Fruit fly (Drosophila melanogaster) whole organism, prepupa: ENCODE measurements around the gene CG18547.
A peak's percentile ranks its signal among the peaks of the same experiment; 100 is the strongest.

ENCODE experiments used
- Blimp-1 ChIP-seq: fragments of 200-800 bp; sonication (Bioruptor generic); optimal IDR thresholded peaks from 3 replicates; lab custom pipeline; 2017; ENCODE audit warnings: missing biosample characterization, missing genetic modification characterization, mild to moderate bottlenecking, moderate library complexity, missing genetic modification reagents
- CG10631 ChIP-seq: fragments of 200-800 bp; sonication (Bioruptor generic); optimal IDR thresholded peaks from 2 replicates; lab custom pipeline; 2016; ENCODE audit warnings: missing biosample characterization, missing genetic modification characterization
- CG10669 ChIP-seq: fragments of 200-800 bp; sonication (Bioruptor generic); optimal IDR thresholded peaks from 3 replicates; lab custom pipeline; 2018; ENCODE audit warnings: missing biosample characterization, mild to moderate bottlenecking, missing genetic modification characterization, moderate library complexity
- CG11294 ChIP-seq: fragments of 200-800 bp; sonication (Bioruptor generic); IDR thresholded peaks from 2 replicates; pipeline ENCODE4 v1.3.6; 2022; ENCODE audit warnings: missing biosample characterization, missing genetic modification characterization
- CG11762 ChIP-seq: fragments of 200-800 bp; sonication (Bioruptor generic); optimal IDR thresholded peaks from 3 replicates; lab custom pipeline; 2016; ENCODE audit warnings: missing biosample characterization, missing genetic modification characterization; ENCODE audit not compliant: insufficient read depth
- CG11902 ChIP-seq: fragments of 200-800 bp; sonication (Bioruptor generic); optimal IDR thresholded peaks from 3 replicates; lab custom pipeline; 2016; ENCODE audit warnings: missing biosample characterization, missing genetic modification characterization
- CG15336 ChIP-seq: fragments of 200-800 bp; sonication (Bioruptor generic); IDR thresholded peaks from 2 replicates; pipeline ENCODE4 v1.3.6; 2022; ENCODE audit warnings: missing biosample characterization, missing genetic modification characterization
- CG16779 ChIP-seq: fragments of 200-800 bp; sonication (Bioruptor generic); optimal IDR thresholded peaks from 3 replicates; lab custom pipeline; 2017; ENCODE audit warnings: missing biosample characterization, mild to moderate bottlenecking, missing genetic modification characterization
- CG3032 ChIP-seq: fragments of 200-800 bp; optimal IDR thresholded peaks from 2 replicates; lab custom pipeline; 2019; ENCODE audit warnings: missing biosample characterization, mild to moderate bottlenecking, missing genetic modification characterization, moderate library complexity
- CG31627 ChIP-seq: fragments of 200-800 bp; sonication (Bioruptor generic); optimal IDR thresholded peaks from 3 replicates; lab custom pipeline; 2016; ENCODE audit warnings: missing biosample characterization, missing genetic modification characterization
- CG3919 ChIP-seq: fragments of 200-800 bp; sonication (Bioruptor generic); optimal IDR thresholded peaks from 3 replicates; lab custom pipeline; 2016; ENCODE audit warnings: missing biosample characterization, missing genetic modification characterization
- CG4318 ChIP-seq: fragments of 200-800 bp; sonication (Bioruptor generic); optimal IDR thresholded peaks from 3 replicates; lab custom pipeline; 2017; ENCODE audit warnings: missing biosample characterization, mild to moderate bottlenecking, missing genetic modification characterization
- CG6163 ChIP-seq: fragments of 200-800 bp; sonication (Bioruptor generic); IDR thresholded peaks from 3 replicates; pipeline ENCODE4 v1.3.6; 2022; ENCODE audit warnings: missing biosample characterization, missing genetic modification characterization
- CG6792 ChIP-seq: fragments of 200-800 bp; sonication (Bioruptor generic); optimal IDR thresholded peaks from 3 replicates; lab custom pipeline; 2016; ENCODE audit warnings: missing biosample characterization, missing genetic modification characterization
- CG6808 ChIP-seq: fragments of 200-800 bp; sonication (Bioruptor generic); optimal IDR thresholded peaks from 3 replicates; lab custom pipeline; 2017; ENCODE audit warnings: missing biosample characterization, missing genetic modification characterization, mild to moderate bottlenecking, moderate library complexity, missing genetic modification reagents
- CG6854 ChIP-seq: fragments of 200-800 bp; sonication (Bioruptor generic); optimal IDR thresholded peaks from 2 replicates; lab custom pipeline; 2017; ENCODE audit warnings: missing biosample characterization, mild to moderate bottlenecking, missing genetic modification characterization
- CG7368 ChIP-seq: fragments of 200-800 bp; sonication (Bioruptor generic); optimal IDR thresholded peaks from 3 replicates; lab custom pipeline; 2016; ENCODE audit warnings: missing biosample characterization, missing genetic modification characterization
- CG8119 ChIP-seq: fragments of 200-800 bp; sonication (Bioruptor generic); IDR thresholded peaks from 3 replicates; pipeline ENCODE4 v1.3.6; 2022; ENCODE audit warnings: missing biosample characterization, missing genetic modification characterization
- CG8319 ChIP-seq: fragments of 200-800 bp; sonication (Bioruptor generic); optimal IDR thresholded peaks from 3 replicates; lab custom pipeline; 2016; ENCODE audit warnings: missing biosample characterization, missing genetic modification characterization
- CG9139 ChIP-seq: fragments of 200-800 bp; sonication (Bioruptor generic); optimal IDR thresholded peaks from 3 replicates; lab custom pipeline; 2017; ENCODE audit warnings: missing biosample characterization, mild to moderate bottlenecking, missing genetic modification characterization
- Eip75B ChIP-seq: fragments of 200-800 bp; sonication (Bioruptor generic); optimal IDR thresholded peaks from 3 replicates; lab custom pipeline; 2016; ENCODE audit warnings: missing biosample characterization, missing genetic modification characterization
- Eip78C ChIP-seq: fragments of 200-800 bp; sonication (Bioruptor generic); peaks from one replicate; lab custom pipeline; 2016; ENCODE audit warnings: missing biosample characterization, missing genetic modification characterization
- Eip93F ChIP-seq: fragments of 200-800 bp; sonication (Bioruptor generic); optimal IDR thresholded peaks from 2 replicates; lab custom pipeline; 2016; ENCODE audit warnings: missing biosample characterization, mild to moderate bottlenecking, missing genetic modification characterization
- Ets21C ChIP-seq: fragments of 200-800 bp; sonication (Bioruptor generic); optimal IDR thresholded peaks from 3 replicates; lab custom pipeline; 2016; ENCODE audit warnings: missing biosample characterization, missing genetic modification characterization
- Gug ChIP-seq: fragments of 200-800 bp; sonication (Bioruptor generic); IDR thresholded peaks from 2 replicates; pipeline ENCODE4 v1.3.6; 2022; ENCODE audit warnings: missing biosample characterization, missing genetic modification characterization
- Hr38 ChIP-seq: sonication (Bioruptor generic); optimal IDR thresholded peaks from 2 replicates; lab custom pipeline; 2016; ENCODE audit warnings: missing biosample characterization, missing genetic modification characterization
- Hr4 ChIP-seq: fragments of 200-800 bp; sonication (Bioruptor generic); optimal IDR thresholded peaks from 3 replicates; lab custom pipeline; 2016; ENCODE audit warnings: missing biosample characterization, missing genetic modification characterization
- Lpt ChIP-seq: fragments of 200-800 bp; sonication (Bioruptor generic); optimal IDR thresholded peaks from 3 replicates; lab custom pipeline; 2016; ENCODE audit warnings: missing biosample characterization, missing genetic modification characterization
- Met ChIP-seq: fragments of 200-800 bp; sonication (Bioruptor generic); optimal IDR thresholded peaks from 3 replicates; lab custom pipeline; 2016; ENCODE audit warnings: missing biosample characterization, missing genetic modification characterization
- OdsH ChIP-seq: fragments of 200-800 bp; sonication (Bioruptor generic); optimal IDR thresholded peaks from 3 replicates; lab custom pipeline; 2016; ENCODE audit warnings: missing biosample characterization, missing genetic modification characterization
- Sox102F ChIP-seq: fragments of 200-800 bp; sonication (Bioruptor generic); optimal IDR thresholded peaks from 2 replicates; lab custom pipeline; 2016; ENCODE audit warnings: missing biosample characterization, mild to moderate bottlenecking, missing genetic modification characterization
- Sox14 ChIP-seq: fragments of 200-800 bp; sonication (Bioruptor generic); optimal IDR thresholded peaks from 3 replicates; lab custom pipeline; 2016; ENCODE audit warnings: missing biosample characterization, missing genetic modification characterization
- Sox15 ChIP-seq: fragments of 200-800 bp; sonication (Bioruptor generic); optimal IDR thresholded peaks from 3 replicates; lab custom pipeline; 2016; ENCODE audit warnings: missing biosample characterization, missing genetic modification characterization
- cyc ChIP-seq: fragments of 200-800 bp; sonication (Bioruptor generic); optimal IDR thresholded peaks from 3 replicates; lab custom pipeline; 2016; ENCODE audit warnings: missing biosample characterization, missing genetic modification characterization
- dsx ChIP-seq: fragments of 200-800 bp; optimal IDR thresholded peaks from 3 replicates; lab custom pipeline; 2019; ENCODE audit warnings: missing biosample characterization, mild to moderate bottlenecking, missing genetic modification characterization, moderate library complexity; ENCODE audit not compliant: poor library complexity, severe bottlenecking
- esn ChIP-seq: fragments of 200-800 bp; sonication (Bioruptor generic); optimal IDR thresholded peaks from 2 replicates; lab custom pipeline; 2016; ENCODE audit warnings: missing biosample characterization, mild to moderate bottlenecking, missing genetic modification characterization, moderate library complexity
- fd59A ChIP-seq: fragments of 200-800 bp; sonication (Bioruptor generic); optimal IDR thresholded peaks from 2 replicates; lab custom pipeline; 2017; ENCODE audit warnings: missing biosample characterization, mild to moderate bottlenecking, missing genetic modification characterization, missing genetic modification reagents
- fd85E ChIP-seq: fragments of 200-800 bp; sonication (Bioruptor generic); optimal IDR thresholded peaks from 3 replicates; lab custom pipeline; 2016; ENCODE audit warnings: missing biosample characterization, missing genetic modification characterization
- lz ChIP-seq: fragments of 200-800 bp; sonication (Bioruptor generic); optimal IDR thresholded peaks from 3 replicates; lab custom pipeline; 2016; ENCODE audit warnings: missing biosample characterization, missing genetic modification characterization
- net ChIP-seq: fragments of 200-800 bp; sonication (Bioruptor generic); optimal IDR thresholded peaks from 3 replicates; lab custom pipeline; 2016; ENCODE audit warnings: missing biosample characterization, missing genetic modification characterization
- spab ChIP-seq: fragments of 200-800 bp; sonication (Bioruptor generic); optimal IDR thresholded peaks from 2 replicates; lab custom pipeline; 2017; ENCODE audit warnings: missing biosample characterization, mild to moderate bottlenecking, missing genetic modification characterization, missing genetic modification reagents
- ss ChIP-seq, 2 experiments: fragments of 200-800 bp; sonication (Bioruptor generic); optimal IDR thresholded peaks; 2 replicates in 1 of 2; 3 replicates in 1 of 2; lab custom pipeline; 2017 to 2018; ENCODE audit warnings: mild to moderate bottlenecking in 2 of 2, missing biosample characterization in 2 of 2, missing genetic modification characterization in 2 of 2, moderate library complexity in 1 of 2
- svp ChIP-seq: fragments of 200-800 bp; sonication (Bioruptor generic); peaks from one replicate; lab custom pipeline; 2016; ENCODE audit warnings: missing biosample characterization, missing genetic modification characterization
- topi ChIP-seq: fragments of 200-800 bp; sonication (Bioruptor generic); optimal IDR thresholded peaks from 3 replicates; lab custom pipeline; 2016; ENCODE audit warnings: missing biosample characterization, missing genetic modification characterization
- vri ChIP-seq: fragments of 200-800 bp; sonication (Bioruptor generic); optimal IDR thresholded peaks from 3 replicates; lab custom pipeline; 2016; ENCODE audit warnings: missing biosample characterization, mild to moderate bottlenecking, missing genetic modification characterization

The CG18547 gene

dm6 chr3R:11977336-11977678 is 2.9 kb downstream of the CG18547 start (continued):
- no peak for TF ChIP-seq Lpt (GFP tag; lab: Kevin White, UChicago)
- TF ChIP-seq dsx (GFP tag; lab: Kevin White, UChicago), result no peak
- TF ChIP-seq CG6163 (GFP tag; lab: Robert Waterston, UW), result 0 out of 3 replicates have a peak, but pooled peaks have one; percentile 6
- TF ChIP-seq CG8319 (GFP tag; lab: Kevin White, UChicago), result no peak
- peak; percentile 43 for TF ChIP-seq Eip78C

DNA sequence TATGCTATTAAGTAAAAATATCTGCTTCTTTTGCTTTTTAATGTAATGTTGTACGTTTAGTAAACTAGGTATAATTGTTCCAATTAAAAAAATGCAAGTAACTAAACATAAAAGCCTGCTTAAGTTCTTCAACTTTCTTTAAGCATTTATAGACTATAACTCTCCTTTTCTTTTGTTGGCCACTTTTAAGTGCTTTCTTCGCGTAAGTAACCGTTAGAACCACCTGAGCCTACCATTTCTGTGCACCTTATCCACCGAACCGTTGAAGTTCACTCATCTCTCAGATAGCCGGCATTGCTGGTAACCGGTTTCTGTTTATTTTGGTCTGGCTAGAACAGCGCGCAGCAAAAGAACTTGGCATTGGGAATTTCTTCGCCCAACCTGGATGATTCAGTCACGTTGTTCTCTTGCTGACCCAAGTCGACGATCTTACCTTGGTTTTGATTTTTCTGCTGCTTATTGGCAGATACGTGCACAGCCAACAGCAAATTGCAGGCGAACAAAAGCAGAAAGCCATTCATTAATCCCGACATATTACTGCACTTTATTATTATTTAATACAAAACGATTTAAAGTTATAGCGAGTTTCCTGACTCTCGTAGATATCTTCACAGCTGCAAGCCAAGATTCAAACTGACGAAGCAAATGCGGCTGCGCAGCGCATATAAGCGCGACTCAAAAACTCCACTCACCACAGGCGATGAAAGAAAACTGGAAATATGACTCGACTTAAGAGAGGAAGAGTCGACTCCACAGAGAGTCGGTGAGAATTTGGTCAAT is 3.4 kb downstream of the CG18547 start, which contains the start of gene CG10005:
Gene CG10005 (minus strand): TSS at position 642 of the 780 bp plus-strand sequence.
- TF ChIP-seq CG11762 (GFP tag; lab: Kevin White, UChicago) (no peak), vri (peak; percentile 67), Eip93F (no peak), CG10669 (no peak), CG8119 (GFP tag; lab: Robert Waterston, UW) (no peak), CG6808 (GFP tag; lab: Kevin White, UChicago) (no peak), Eip75B (GFP tag; lab: Kevin White, UChicago) (peak; percentile 49), CG6854 (GFP tag; lab: Kevin White, UChicago) (peak; percentile 57), OdsH (GFP tag; lab: Kevin White, UChicago) (no peak), Sox102F (peak; percentile 27), CG6163 (GFP tag; lab: Robert Waterston, UW) (no peak), Sox14 (GFP tag; lab: Kevin White, UChicago) (no peak), lz (GFP tag; lab: Kevin White, UChicago) (no peak), topi (GFP tag; lab: Kevin White, UChicago) (peak; percentile 4), dsx (GFP tag; lab: Kevin White, UChicago) (peak; percentile 15), Blimp-1 (GFP tag; lab: Kevin White, UChicago) (no peak), CG3919 (no peak), CG6792 (GFP tag; lab: Kevin White, UChicago) (no peak), Sox15 (GFP tag; lab: Kevin White, UChicago) (no peak), cyc (GFP tag; lab: Kevin White, UChicago) (no peak), ss (GFP tag; optimal IDR thresholded peaks at IDR 0.05; lab: Kevin White, UChicago) (peak; percentile 22 to 59), CG9139 (GFP tag; lab: Kevin White, UChicago) (peak; percentile 59), spab (no peak), CG7368 (GFP tag; lab: Kevin White, UChicago) (no peak), Ets21C (GFP tag; lab: Kevin White, UChicago) (no peak), Hr4 (no peak), Hr38 (GFP tag; lab: Kevin White, UChicago) (no peak), fd85E (GFP tag; lab: Kevin White, UChicago) (peak; percentile 27), Eip78C (peak; percentile 77), CG10631 (GFP tag; lab: Kevin White, UChicago) (no peak), fd59A (GFP tag; lab: Kevin White, UChicago) (no peak)

dm6 chr3R:11974631-11975030 is 5.6 kb downstream of the CG18547 start, which contains the start of gene Tango9:
Tango9 (minus strand) TSS chr3R:11974910.
- no peak for TF ChIP-seq Hr38 (GFP tag; lab: Kevin White, UChicago)
- 0 out of 2 replicates have a peak, but pooled peaks have one; percentile 25 for TF ChIP-seq CG15336 (GFP tag; lab: Robert Waterston, UW)
- peak; percentile 17 for TF ChIP-seq CG10631 (GFP tag; lab: Kevin White, UChicago)
- no peak for TF ChIP-seq CG8119 (GFP tag; lab: Robert Waterston, UW)
- peak; percentile 33 for TF ChIP-seq net (GFP tag; lab: Kevin White, UChicago)
- peak; percentile 59 for TF ChIP-seq esn
- TF ChIP-seq Sox14 (GFP tag; lab: Kevin White, UChicago), result peak; percentile 80
- no peak for TF ChIP-seq Gug
- peak; percentile 4 for TF ChIP-seq OdsH (GFP tag; lab: Kevin White, UChicago)
- peak; percentile 58 for TF ChIP-seq Met
- TF ChIP-seq CG11294, result no peak
- TF ChIP-seq CG6808 (GFP tag; lab: Kevin White, UChicago), result peak; percentile 25
- TF ChIP-seq svp (GFP tag; lab: Kevin White, UChicago), result peak; percentile 84
- peak; percentile 45 for TF ChIP-seq CG11902 (GFP tag; lab: Kevin White, UChicago)
- no peak for TF ChIP-seq CG16779 (tag; lab: Kevin White, UChicago)
- TF ChIP-seq Eip78C, result peak; percentile 76
- no peak for TF ChIP-seq Ets21C (GFP tag; lab: Kevin White, UChicago)
- TF ChIP-seq Hr4, result peak; percentile 6
- TF ChIP-seq CG3032 (tag; lab: Kevin White, UChicago), result peak; percentile 21
- no peak for TF ChIP-seq CG4318
- TF ChIP-seq Lpt (GFP tag; lab: Kevin White, UChicago), result no peak
- peak; percentile 29 for TF ChIP-seq vri
- TF ChIP-seq Sox102F, result peak; percentile 37
- TF ChIP-seq CG6163 (GFP tag; lab: Robert Waterston, UW), result peak; percentile 63; the same call in 2 of the 3 replicates
- peak; percentile 9 to 47 for TF ChIP-seq ss (GFP tag; optimal IDR thresholded peaks at IDR 0.05; lab: Kevin White, UChicago)
- TF ChIP-seq CG31627 (GFP tag; lab: Kevin White, UChicago), result peak; percentile 59
